Fruit fly (Drosophila melanogaster) ovary, adult (tissue): Measurements from ENCODE around the gene CG14655.

Source experiments
- CG17801 ChIP-seq: fragments of 200-800 bp; optimal IDR thresholded peaks from 2 replicates; lab custom pipeline; 2019; ENCODE audit warnings: missing biosample characterization, mild to moderate bottlenecking, missing genetic modification characterization, moderate library complexity; ENCODE audit not compliant: partially characterized antibody

The CG14655 gene

DNA sequence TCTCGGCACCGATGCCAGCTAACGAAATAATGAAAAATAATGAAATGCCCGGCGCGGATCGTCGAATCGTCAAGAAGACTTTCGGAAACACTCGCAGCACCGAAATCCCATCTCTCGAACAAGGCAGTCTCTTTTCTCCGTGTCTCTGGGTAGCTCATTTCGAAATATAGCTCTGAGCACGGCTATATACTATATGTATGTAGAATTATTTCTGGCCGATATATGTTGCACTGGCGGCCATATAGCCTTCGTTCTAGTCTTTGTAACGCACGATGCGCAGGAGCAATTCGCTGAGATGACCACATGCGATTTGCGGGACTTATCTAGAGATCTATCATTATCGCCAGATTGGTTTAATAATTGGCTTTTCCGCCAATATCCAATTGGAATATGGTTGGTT is at the start of gene CG14655:
TSS of gene CG14655 (minus strand) at position 41 of the 400 bp plus-strand sequence.
- no peak for TF ChIP-seq CG17801 (GFP tag; lab: Kevin White, UChicago)

DNA sequence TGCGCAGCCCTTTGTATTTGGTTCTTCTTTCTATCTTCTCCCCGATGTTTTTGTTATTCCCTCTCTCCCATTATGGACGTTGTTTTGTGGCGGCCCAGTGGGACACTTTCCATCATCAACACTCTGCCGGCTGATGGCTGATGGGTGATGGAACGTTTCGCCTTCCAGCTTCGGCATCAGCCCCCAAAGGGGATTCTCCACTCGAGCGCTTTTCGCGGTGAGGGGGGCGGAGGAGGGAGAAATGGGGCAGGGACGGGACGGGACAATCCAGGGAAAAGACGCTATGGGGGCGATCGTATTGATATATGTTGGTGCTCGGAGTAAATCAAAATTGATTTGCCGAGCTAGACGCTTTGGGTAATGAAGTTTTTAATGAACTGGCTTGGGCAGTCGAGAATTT is 45.1 kb upstream of the CG14655 start:
- no peak for TF ChIP-seq CG17801 (GFP tag; lab: Kevin White, UChicago)

- TF ChIP-seq CG17801 (GFP tag; lab: Kevin White, UChicago): no peak
These were observed 41.0 kb upstream of the CG14655 start, which contains the start of gene CG14657 for dm6 chr3R:4821098-4821605. Gene CG14657 (minus strand): TSS chr3R:4821432.

dm6 chr3R:4816018-4816417 is 35.9 kb upstream of the CG14655 start, which contains the start of gene BBS5:
Gene BBS5 (plus strand): TSS chr3R:4816318.
- TF ChIP-seq CG17801 (GFP tag; lab: Kevin White, UChicago): no peak

- no peak for TF ChIP-seq CG17801 (GFP tag; lab: Kevin White, UChicago)
These were observed 34.6 kb upstream of the CG14655 start for dm6 chr3R:4814677-4815076.

- TF ChIP-seq CG17801 (GFP tag; lab: Kevin White, UChicago): peak; percentile 29
These were observed 33.1 kb upstream of the CG14655 start for dm6 chr3R:4813172-4813716.

- peak; percentile 41 for TF ChIP-seq CG17801 (GFP tag; lab: Kevin White, UChicago)
These were observed 31.9 kb upstream of the CG14655 start, which contains the start of the genes Hus1-like and ctrip for dm6 chr3R:4811936-4812534. Gene Hus1-like (minus strand): TSS chr3R:4812096. Gene ctrip (minus strand): TSS chr3R:4812096.

DNA sequence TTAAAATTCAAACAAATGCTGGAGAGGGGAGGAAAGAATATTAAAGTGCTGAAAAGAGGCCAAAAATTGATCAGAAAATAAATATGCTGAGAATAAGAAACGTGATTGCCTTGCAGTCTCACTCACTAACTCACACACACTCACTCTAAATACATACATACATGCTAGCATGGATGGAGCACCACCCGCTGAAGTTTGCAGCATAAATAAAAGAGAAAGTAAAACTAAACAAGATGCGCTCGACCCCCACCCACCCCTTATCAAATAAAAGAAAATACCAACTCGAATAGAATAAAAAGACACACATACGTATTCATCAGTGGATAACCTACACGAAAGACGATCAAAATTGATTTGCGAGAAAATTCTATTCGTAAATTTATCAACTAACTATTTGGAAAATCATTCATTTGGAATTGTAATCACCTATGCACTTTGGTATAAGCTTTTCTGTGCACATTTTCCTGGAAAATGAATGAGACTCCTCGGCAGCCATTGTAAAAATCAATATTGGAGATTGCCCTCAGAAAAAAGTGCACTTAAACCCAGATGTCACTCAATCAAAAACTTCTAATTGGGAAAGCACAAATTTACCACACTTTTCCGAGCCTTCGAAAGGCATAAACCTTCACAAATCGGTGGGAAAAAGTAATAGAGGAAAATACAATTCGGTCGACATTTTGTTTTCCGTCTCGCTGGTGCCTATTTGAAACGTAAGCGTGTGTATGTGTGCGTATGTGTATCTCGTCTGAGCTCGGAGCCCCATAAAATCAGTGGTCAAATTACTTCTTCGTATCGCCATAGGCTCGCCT is 31.2 kb upstream of the CG14655 start, which contains the start of gene Gmppb:
TSS of gene Gmppb (plus strand) at position 321 of the 812 bp plus-strand sequence.
- TF ChIP-seq CG17801 (GFP tag; lab: Kevin White, UChicago): no peak

DNA sequence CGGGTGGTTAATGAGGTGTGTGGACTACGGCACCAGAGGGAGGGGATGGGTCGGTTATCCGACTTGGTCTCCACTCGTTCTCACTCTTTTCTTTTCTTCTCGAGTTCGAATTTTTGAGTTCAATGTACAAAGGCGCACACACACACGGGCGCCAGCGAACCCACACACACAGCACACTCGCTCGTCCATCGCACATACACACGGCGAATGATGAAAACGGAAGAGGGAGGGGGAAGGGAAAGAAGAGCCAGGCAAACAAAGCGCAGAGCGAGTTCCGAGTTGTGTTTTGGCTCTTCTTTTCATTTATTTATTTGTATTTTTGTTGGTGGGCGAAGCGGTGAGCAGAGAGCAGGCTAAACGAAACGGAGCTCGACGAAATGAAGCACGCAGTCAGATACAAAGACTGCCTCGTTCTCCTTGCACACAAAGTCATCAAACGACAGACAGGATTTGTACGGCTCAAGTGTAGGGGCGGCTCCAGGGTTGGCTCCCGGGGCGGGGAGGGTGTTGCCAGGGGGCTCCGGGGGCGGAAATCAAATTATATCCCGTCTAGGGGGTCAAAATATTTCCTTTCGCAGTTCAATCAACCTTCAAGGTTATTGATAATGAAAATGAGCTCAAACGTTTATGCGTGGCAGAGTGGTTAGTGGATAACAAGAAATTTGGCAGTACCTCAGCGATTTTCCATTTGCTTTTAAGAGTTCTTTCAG is 30.0 kb upstream of the CG14655 start:
- peak; percentile 20 for TF ChIP-seq CG17801 (GFP tag; lab: Kevin White, UChicago)

dm6 chr3R:4807582-4807981 is 27.5 kb upstream of the CG14655 start:
- TF ChIP-seq CG17801 (GFP tag; lab: Kevin White, UChicago): no peak

- TF ChIP-seq CG17801 (GFP tag; lab: Kevin White, UChicago): peak; percentile 74
These were observed 26.2 kb upstream of the CG14655 start for dm6 chr3R:4806318-4806757.

dm6 chr3R:4804828-4805707 is 25.0 kb upstream of the CG14655 start:
- TF ChIP-seq CG17801 (GFP tag; lab: Kevin White, UChicago): peak; percentile 75

dm6 chr3R:4804126-4804649 is 24.1 kb upstream of the CG14655 start:
- TF ChIP-seq CG17801 (GFP tag; lab: Kevin White, UChicago): no peak
